Fruit fly (Drosophila melanogaster): ENCODE measurements around the gene CG9922.

The CG9922 gene

DNA sequence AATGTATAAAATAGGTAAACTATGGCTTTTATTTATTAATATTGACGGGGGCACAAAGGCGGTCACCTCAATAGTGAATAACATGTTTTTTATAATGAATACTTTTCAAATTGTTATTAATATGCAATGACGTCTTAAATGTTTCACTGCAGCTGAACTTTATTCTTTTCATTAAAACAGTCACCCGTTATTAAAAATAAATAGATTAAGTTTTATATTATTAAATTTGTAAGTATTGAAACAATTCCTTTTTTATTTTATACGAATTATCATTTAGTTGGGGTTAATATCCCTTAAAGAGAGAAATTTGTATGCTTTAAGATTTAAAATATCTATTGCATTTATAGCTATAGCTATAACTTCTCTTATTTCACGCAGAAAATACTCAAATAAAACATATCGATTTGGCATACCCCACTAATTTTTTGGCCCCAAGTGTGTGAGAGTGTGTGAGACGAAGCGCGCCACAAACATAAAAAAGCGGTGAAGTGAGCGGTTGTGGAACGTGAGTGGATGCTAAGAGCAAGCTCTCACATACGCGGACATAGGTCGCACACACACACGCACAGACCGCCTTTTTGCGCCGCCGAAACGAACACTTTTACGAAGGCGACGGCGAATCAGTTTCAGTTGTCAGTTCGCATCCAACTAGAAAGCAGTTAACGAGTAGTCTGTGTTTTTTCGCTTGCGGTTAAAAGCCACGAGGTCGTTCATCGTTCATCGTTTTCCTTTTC is 20.3 kb upstream of the CG9922 start, which contains the start of gene foxo (continued):
- TF ChIP-seq CG6254 (GFP tag; optimal IDR thresholded peaks at IDR 0.05) (peak; percentile 74), odd (GFP tag; optimal IDR thresholded peaks at IDR 0.05) (peak; percentile 91), CG6765 (GFP tag; optimal IDR thresholded peaks at IDR 0.05) (peak; percentile 75), CG34422 (GFP tag; IDR thresholded peaks at IDR 0.05) (peak; percentile 28; the same call in 1 of the 3 replicates), dati (GFP tag; IDR thresholded peaks at IDR 0.05) (no peak), oc (tag; optimal IDR thresholded peaks at IDR 0.05) (peak; percentile 14), grau (tag; optimal IDR thresholded peaks at IDR 0.05) (peak; percentile 92), Nf-YC (tag; optimal IDR thresholded peaks at IDR 0.05) (peak; percentile 85), Opbp (GFP tag; IDR thresholded peaks at IDR 0.05; ENCODE audit: partially characterized antibody) (no peak), CG6683 (GFP tag; optimal IDR thresholded peaks at IDR 0.05) (peak; percentile 78), CG12769 (tag; optimal IDR thresholded peaks at IDR 0.05) (peak; percentile 47), CG7786 (GFP tag; optimal IDR thresholded peaks at IDR 0.05) (no peak), HLHmδ (GFP tag; optimal IDR thresholded peaks at IDR 0.05) (peak; percentile 41), fd102C (GFP tag; optimal IDR thresholded peaks at IDR 0.05) (no peak), crp (GFP tag; optimal IDR thresholded peaks at IDR 0.05) (peak in 1 of 2 experiments; percentile 10), CG1233 (GFP tag; optimal IDR thresholded peaks at IDR 0.05) (peak; percentile 77), ham (GFP tag; IDR thresholded peaks at IDR 0.05) (no peak), exex (tag; optimal IDR thresholded peaks at IDR 0.05) (peak; percentile 24), Camta (GFP tag; optimal IDR thresholded peaks at IDR 0.05) (peak; percentile 31), Doc2 (GFP tag; IDR thresholded peaks at IDR 0.05) (no peak), CG17385 (GFP tag; optimal IDR thresholded peaks at IDR 0.05) (peak; percentile 86), Dbx (GFP tag; IDR thresholded peaks at IDR 0.05) (no peak; the same call in 1 of the 3 replicates), ssp (GFP tag; IDR thresholded peaks at IDR 0.05) (peak; percentile 36; the same call in 1 of the 2 replicates), CG1647 (GFP tag; optimal IDR thresholded peaks at IDR 0.05) (no peak), ftz-f1 (GFP tag; optimal IDR thresholded peaks at IDR 0.05) (peak; percentile 76), CG33557 (GFP tag; optimal IDR thresholded peaks at IDR 0.05) (peak; percentile 12), Abd-B (GFP tag; optimal IDR thresholded peaks at IDR 0.05) (peak; percentile 69), Myb (GFP tag; optimal IDR thresholded peaks at IDR 0.05) (no peak), ro (GFP tag; IDR thresholded peaks at IDR 0.05) (no peak), ind (GFP tag; optimal IDR thresholded peaks at IDR 0.05) (peak; percentile 70), fu2 (GFP tag; optimal IDR thresholded peaks at IDR 0.05) (peak; percentile 44), tio (GFP tag; optimal IDR thresholded peaks at IDR 0.05) (peak; percentile 70), Oli (tag; optimal IDR thresholded peaks at IDR 0.05) (peak; percentile 89), CG30020 (tag; optimal IDR thresholded peaks at IDR 0.05) (peak; percentile 58), disco-r (GFP tag; optimal IDR thresholded peaks at IDR 0.05) (no peak), cwo (GFP tag; optimal IDR thresholded peaks at IDR 0.05) (peak; percentile 44), Mes4 (GFP tag; optimal IDR thresholded peaks at IDR 0.05) (peak; percentile 42), p53 (GFP tag; optimal IDR thresholded peaks at IDR 0.05) (no peak), Dref (GFP tag; IDR thresholded peaks at IDR 0.05) (no peak), ERR (GFP tag; optimal IDR thresholded peaks at IDR 0.05) (peak; percentile 23), fd3F (GFP tag; optimal IDR thresholded peaks at IDR 0.05) (peak; percentile 77), kni (GFP tag; optimal IDR thresholded peaks at IDR 0.05) (no peak), CG8359 (GFP tag; optimal IDR thresholded peaks at IDR 0.05; ENCODE audit: borderline replicate concordance) (peak; percentile 53), zf30C (GFP tag; optimal IDR thresholded peaks at IDR 0.05) (no peak), corto (GFP tag; optimal IDR thresholded peaks at IDR 0.05) (no peak), HLH3B (GFP tag; IDR thresholded peaks at IDR 0.05) (no peak; the same call in 1 of the 2 replicates), CG12299 (tag; optimal IDR thresholded peaks at IDR 0.05) (peak; percentile 77), Lhr (GFP tag; optimal IDR thresholded peaks at IDR 0.05) (peak; percentile 17), BtbVII (GFP tag; optimal IDR thresholded peaks at IDR 0.05) (peak; percentile 90)
